Fruit fly (Drosophila melanogaster) whole organism, adult: ENCODE measurements around the gene CG42305.

Experiments
- CG11617 ChIP-seq: fragments of 200-800 bp; sonication (Bioruptor generic); optimal IDR thresholded peaks from 2 replicates; lab custom pipeline; 2017; ENCODE audit warnings: mild to moderate bottlenecking, missing biosample characterization, missing genetic modification reagents, missing genetic modification characterization
- CG12768 ChIP-seq: fragments of 200-800 bp; sonication (Bioruptor generic); optimal IDR thresholded peaks from 2 replicates; lab custom pipeline; 2017; ENCODE audit warnings: missing biosample characterization, missing genetic modification characterization, mild to moderate bottlenecking, moderate library complexity, missing genetic modification reagents
- CG14711 ChIP-seq: fragments of 200-800 bp; sonication (Bioruptor generic); optimal IDR thresholded peaks from 2 replicates; lab custom pipeline; 2018; ENCODE audit warnings: missing biosample characterization, mild to moderate bottlenecking, missing genetic modification characterization, moderate library complexity
- CG1620 ChIP-seq: fragments of 200-800 bp; sonication (Bioruptor generic); optimal IDR thresholded peaks from 2 replicates; lab custom pipeline; 2016; ENCODE audit warnings: missing biosample characterization, missing genetic modification characterization
- CG33017 ChIP-seq: fragments of 200-800 bp; sonication (Bioruptor generic); optimal IDR thresholded peaks from 2 replicates; lab custom pipeline; 2018; ENCODE audit warnings: missing biosample characterization, mild to moderate bottlenecking, missing genetic modification characterization, moderate library complexity
- CG5204 ChIP-seq: fragments of 200-800 bp; sonication (Bioruptor generic); optimal IDR thresholded peaks from 2 replicates; lab custom pipeline; 2016; ENCODE audit warnings: missing biosample characterization, missing genetic modification characterization
- CG7045 ChIP-seq: fragments of 200-800 bp; sonication (Bioruptor generic); optimal IDR thresholded peaks from 2 replicates; lab custom pipeline; 2017; ENCODE audit warnings: missing biosample characterization, mild to moderate bottlenecking, missing genetic modification characterization
- CG7101 ChIP-seq: fragments of 200-800 bp; sonication (Bioruptor generic); optimal IDR thresholded peaks from 2 replicates; lab custom pipeline; 2018; ENCODE audit warnings: missing biosample characterization, mild to moderate bottlenecking, missing genetic modification characterization, moderate library complexity
- Clk ChIP-seq: fragments of 200-800 bp; sonication (Bioruptor generic); optimal IDR thresholded peaks from 2 replicates; lab custom pipeline; 2017; ENCODE audit warnings: missing biosample characterization, missing genetic modification characterization
- Crg-1 ChIP-seq: fragments of 200-800 bp; sonication (Bioruptor generic); optimal IDR thresholded peaks from 2 replicates; lab custom pipeline; 2016; ENCODE audit warnings: missing biosample characterization, missing genetic modification characterization
- Hr96 ChIP-seq: fragments of 200-800 bp; sonication (Bioruptor generic); optimal IDR thresholded peaks from 2 replicates; lab custom pipeline; 2016; ENCODE audit warnings: missing biosample characterization, missing genetic modification characterization
- Mnt ChIP-seq: fragments of 200-800 bp; sonication (Bioruptor generic); optimal IDR thresholded peaks from 2 replicates; lab custom pipeline; 2016; ENCODE audit warnings: missing biosample characterization, mild to moderate bottlenecking, missing genetic modification characterization
- bab1 ChIP-seq: fragments of 200-800 bp; sonication (Bioruptor generic); optimal IDR thresholded peaks from 3 replicates; lab custom pipeline; 2019; ENCODE audit warnings: missing biosample characterization, mild to moderate bottlenecking, missing genetic modification characterization, moderate library complexity
- cic ChIP-seq: fragments of 200-800 bp; sonication (Bioruptor generic); optimal IDR thresholded peaks from 2 replicates; lab custom pipeline; 2017; ENCODE audit warnings: missing biosample characterization, mild to moderate bottlenecking, missing genetic modification characterization, moderate library complexity
- cnc ChIP-seq, 2 experiments: fragments of >200 bp; optimal IDR thresholded peaks; 2 replicates each; lab custom pipeline; 2017
- kay ChIP-seq: fragments of 200-800 bp; sonication (Bioruptor generic); peaks from one replicate; lab custom pipeline; 2016; ENCODE audit warnings: missing biosample characterization, missing genetic modification characterization, borderline replicate concordance
- ovo ChIP-seq: fragments of 200-800 bp; sonication (Bioruptor generic); optimal IDR thresholded peaks from 2 replicates; lab custom pipeline; 2016; ENCODE audit warnings: missing biosample characterization, missing genetic modification characterization
- pad ChIP-seq: fragments of 200-800 bp; sonication (Bioruptor generic); optimal IDR thresholded peaks from 3 replicates; lab custom pipeline; 2017; ENCODE audit warnings: missing biosample characterization, missing genetic modification characterization, mild to moderate bottlenecking, moderate library complexity, missing genetic modification reagents
- tj ChIP-seq: fragments of 200-800 bp; sonication (Bioruptor generic); optimal IDR thresholded peaks from 3 replicates; lab custom pipeline; 2017; ENCODE audit warnings: missing biosample characterization, mild to moderate bottlenecking, missing genetic modification characterization, moderate library complexity
- toe ChIP-seq: fragments of 200-800 bp; sonication (Bioruptor generic); optimal IDR thresholded peaks from 2 replicates; lab custom pipeline; 2016; ENCODE audit warnings: missing biosample characterization, missing genetic modification characterization

CG42305 gene

dm6 chr2L:18844479-18844878 is 32.0 kb downstream of the CG42305 start, which contains the start of gene CG33120:
Gene CG33120 (minus strand): TSS chr2L:18844579.
- TF ChIP-seq ovo (GFP tag; lab: Kevin White, UChicago) (no peak), tj (GFP tag; lab: Kevin White, UChicago) (peak; percentile 61)

DNA sequence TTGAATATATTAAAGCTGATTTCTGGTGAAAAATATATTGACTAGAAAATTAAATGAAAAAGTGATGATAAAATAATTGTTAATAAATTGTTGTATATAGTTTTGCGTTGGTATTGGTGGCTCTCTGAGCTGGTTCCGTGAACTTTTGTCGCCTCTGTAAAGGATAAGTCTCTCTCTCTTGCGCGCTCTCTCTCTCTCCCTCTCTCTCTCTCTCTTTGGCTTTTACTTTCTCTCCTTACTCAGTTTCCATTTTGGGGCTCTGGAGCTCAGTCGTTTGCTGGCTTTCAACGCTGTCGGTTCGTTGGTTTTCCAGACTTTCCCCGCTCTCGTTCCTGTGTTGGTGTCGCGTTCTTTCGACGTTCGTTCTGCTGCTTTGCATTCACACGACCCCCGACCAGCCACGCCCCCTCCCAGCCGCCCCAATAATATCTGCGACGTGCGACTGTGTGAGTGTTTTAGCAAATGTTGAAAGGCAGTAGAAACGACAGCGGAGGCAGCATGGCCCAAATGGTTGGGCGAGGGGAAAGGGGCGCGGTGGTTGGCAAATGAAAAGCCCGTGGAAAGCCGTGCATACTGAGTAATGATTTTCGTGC is 32.6 kb downstream of the CG42305 start, which contains the start of gene CG17321:
Gene CG17321 (plus strand): TSS at position 268 of the 593 bp plus-strand sequence.
- TF ChIP-seq cic (GFP tag; lab: Kevin White, UChicago): no peak
- no peak for TF ChIP-seq kay (GFP tag; lab: Kevin White, UChicago)
- no peak for TF ChIP-seq CG11617 (GFP tag; lab: Kevin White, UChicago)
- TF ChIP-seq CG12768: no peak
- no peak for TF ChIP-seq CG7101

dm6 chr2L:18846175-18846574 is 33.7 kb downstream of the CG42305 start:
- no peak for TF ChIP-seq CG12768
- no peak for TF ChIP-seq Crg-1 (GFP tag; lab: Kevin White, UChicago)
- no peak for TF ChIP-seq toe (GFP tag; lab: Kevin White, UChicago)
- no peak for TF ChIP-seq CG7101
- no peak for TF ChIP-seq kay (GFP tag; lab: Kevin White, UChicago)
- no peak for TF ChIP-seq CG5204 (GFP tag; lab: Kevin White, UChicago)
- no peak for TF ChIP-seq Clk
- no peak for TF ChIP-seq pad (GFP tag; lab: Kevin White, UChicago)
- TF ChIP-seq CG14711 (tag; lab: Kevin White, UChicago): no peak
- no peak for TF ChIP-seq cic (GFP tag; lab: Kevin White, UChicago)
- TF ChIP-seq CG11617 (GFP tag; lab: Kevin White, UChicago): no peak

dm6 chr2L:18846843-18847242 is 34.4 kb downstream of the CG42305 start:
- TF ChIP-seq Mnt (GFP tag; lab: Kevin White, UChicago): no peak
- TF ChIP-seq cnc (optimal IDR thresholded peaks at IDR 0.05; lab: Kevin White, UChicago): no peak
- peak; percentile 13 for TF ChIP-seq kay (GFP tag; lab: Kevin White, UChicago)
- no peak for TF ChIP-seq bab1
- no peak for TF ChIP-seq CG5204 (GFP tag; lab: Kevin White, UChicago)

dm6 chr2L:18852249-18852648 is 39.8 kb downstream of the CG42305 start:
- TF ChIP-seq toe (GFP tag; lab: Kevin White, UChicago): no peak

- peak; percentile 93 for TF ChIP-seq CG5204 (GFP tag; lab: Kevin White, UChicago)
- peak; percentile 95 for TF ChIP-seq CG33017 (tag; lab: Kevin White, UChicago)
- TF ChIP-seq kay (GFP tag; lab: Kevin White, UChicago): peak; percentile 95
- TF ChIP-seq Hr96 (GFP tag; lab: Kevin White, UChicago): peak; percentile 92
- TF ChIP-seq cic (GFP tag; lab: Kevin White, UChicago): peak; percentile 52
- TF ChIP-seq CG14711 (tag; lab: Kevin White, UChicago): peak; percentile 99
- TF ChIP-seq CG11617 (GFP tag; lab: Kevin White, UChicago): peak; percentile 93
- peak; percentile 95 for TF ChIP-seq toe (GFP tag; lab: Kevin White, UChicago)
- peak; percentile 84 for TF ChIP-seq pad (GFP tag; lab: Kevin White, UChicago)
- TF ChIP-seq Crg-1 (GFP tag; lab: Kevin White, UChicago): peak; percentile 89
- peak; percentile 91 for TF ChIP-seq CG1620 (GFP tag; lab: Kevin White, UChicago)
- peak; percentile 93 for TF ChIP-seq CG7045
- peak; percentile 84 for TF ChIP-seq Clk
- TF ChIP-seq ovo (GFP tag; lab: Kevin White, UChicago): peak; percentile 60
- TF ChIP-seq CG12768: peak; percentile 95
- TF ChIP-seq CG7101: peak; percentile 95
- TF ChIP-seq cnc (optimal IDR thresholded peaks at IDR 0.05; lab: Kevin White, UChicago): peak; percentile 86 to 90
- peak; percentile 80 for TF ChIP-seq Mnt (GFP tag; lab: Kevin White, UChicago)
- peak; percentile 76 for TF ChIP-seq tj (GFP tag; lab: Kevin White, UChicago)
- TF ChIP-seq bab1: peak; percentile 96
Observed at dm6 chr2L:18857635-18858059, 45.2 kb downstream of the CG42305 start.

- TF ChIP-seq ovo (GFP tag; lab: Kevin White, UChicago) (no peak), CG1620 (GFP tag; lab: Kevin White, UChicago) (peak; percentile 10), bab1 (peak; percentile 31), CG7045 (no peak), CG33017 (tag; lab: Kevin White, UChicago) (no peak), cic (GFP tag; lab: Kevin White, UChicago) (no peak), kay (GFP tag; lab: Kevin White, UChicago) (peak; percentile 79), Mnt (GFP tag; lab: Kevin White, UChicago) (peak; percentile 7)
Observed at dm6 chr2L:18858661-18859532, 46.4 kb downstream of the CG42305 start, which contains the start of the genes CG10602 and mRpL13. Gene CG10602 (minus strand): TSS chr2L:18859248. Gene mRpL13 (minus strand): TSS chr2L:18859248.
